Worm (Caenorhabditis elegans): ENCODE results near the gene gtf-2F2.

- TF ChIP-seq C16A3.4 (tag; optimal IDR thresholded peaks at IDR 0.05), result no peak
- TF ChIP-seq lin-15B (tag; optimal IDR thresholded peaks at IDR 0.05), result no peak
- TF ChIP-seq lir-3 (tag; optimal IDR thresholded peaks at IDR 0.05; ENCODE audit: poor library complexity), result no peak
- no peak for TF ChIP-seq nhr-11 (tag; optimal IDR thresholded peaks at IDR 0.05)
- no peak for TF ChIP-seq jun-1 (tag; optimal IDR thresholded peaks at IDR 0.05)
- no peak for TF ChIP-seq sox-4 (tag; optimal IDR thresholded peaks at IDR 0.05)
- TF ChIP-seq rnt-1 (tag; optimal IDR thresholded peaks at IDR 0.05), result no peak
- no peak for TF ChIP-seq nhr-77 (tag; optimal IDR thresholded peaks at IDR 0.05)
- no peak for TF ChIP-seq grh-1 (GFP tag; IDR thresholded peaks at IDR 0.05)
Observed at ce11 chrV:19013215-19013614, 19.5 kb downstream of the gtf-2F2 start.
